Worm (Caenorhabditis elegans) whole organism, young adult: ENCODE results near the gene nspc-20.

ENCODE experiments used
- F57A8.1 ChIP-seq: fragments of 200-800 bp; sonication (Bioruptor generic); optimal IDR thresholded peaks from 2 replicates; lab custom pipeline; 2018; ENCODE audit warnings: mild to moderate bottlenecking, missing genetic modification characterization, moderate library complexity, missing compliant biosample characterization
- Y67H2A.10 ChIP-seq: fragments of 200-800 bp; sonication (Bioruptor generic); conservative IDR thresholded peaks from 2 replicates; pipeline ENCODE4 v1.3.6; 2022; ENCODE audit warnings: missing genetic modification reagents, missing genetic modification characterization, missing compliant biosample characterization
- attf-5 ChIP-seq: fragments of 200-800 bp; sonication (Bioruptor generic); optimal IDR thresholded peaks from 2 replicates; lab custom pipeline; 2018; ENCODE audit warnings: mild to moderate bottlenecking, missing genetic modification characterization, missing compliant biosample characterization
- bed-1 ChIP-seq: fragments of 200-800 bp; sonication (Bioruptor generic); IDR thresholded peaks from 2 replicates; pipeline ENCODE4 v1.3.6; 2022; ENCODE audit warnings: missing genetic modification reagents, missing genetic modification characterization, missing compliant biosample characterization
- cebp-1 ChIP-seq, 2 experiments: fragments of 200-800 bp in 1 of 2; sonication (Bioruptor generic) in 1 of 2; sonication (generic microtip) in 1 of 2; IDR thresholded peaks in 1 of 2; optimal IDR thresholded peaks in 1 of 2; 2 replicates each; pipeline versions ENCODE4 v1.3.6 to Lab custom; 2017 to 2022; ENCODE audit warnings: missing compliant biosample characterization in 2 of 2, missing genetic modification characterization in 2 of 2, mild to moderate bottlenecking in 1 of 2, missing genetic modification reagents in 1 of 2, moderate library complexity in 1 of 2
- mes-4 ChIP-seq: sonication (generic microtip); optimal IDR thresholded peaks from 2 replicates; lab custom pipeline; 2016; ENCODE audit warnings: missing genotype, missing genetic modification characterization, missing compliant biosample characterization
- nfya-1 ChIP-seq: sonication (generic microtip); optimal IDR thresholded peaks from 2 replicates; lab custom pipeline; 2017; ENCODE audit warnings: antibody characterized with exemption, missing compliant biosample characterization, missing genetic modification characterization, borderline replicate concordance; ENCODE audit not compliant: insufficient read depth
- nhr-90 ChIP-seq: sonication (generic microtip); optimal IDR thresholded peaks from 2 replicates; lab custom pipeline; 2016; ENCODE audit warnings: missing genotype, mild to moderate bottlenecking, missing genetic modification characterization, missing compliant biosample characterization
- pha-4 ChIP-seq: fragments of 150-350 bp; sonication (generic microtip); optimal IDR thresholded peaks from 2 replicates; lab custom pipeline; 2014; ENCODE audit warnings: missing biosample characterization, missing genetic modification reagents, missing genetic modification characterization
- rcor-1 ChIP-seq: fragments of 200-800 bp; sonication (Bioruptor generic); IDR thresholded peaks from 2 replicates; pipeline ENCODE4 v1.3.6; 2022; ENCODE audit warnings: missing genetic modification reagents, missing genetic modification characterization, missing compliant biosample characterization
- snpc-4 ChIP-seq, 5 experiments: fragments of 150-350 bp in 1 of 5; sonication (generic microtip) in 4 of 5; optimal IDR thresholded peaks; 2 replicates each; lab custom pipeline; 2014 to 2018; ENCODE audit warnings: missing genetic modification characterization in 5 of 5, missing biosample characterization in 3 of 5, antibody characterized with exemption in 2 of 5, mild to moderate bottlenecking in 2 of 5, missing compliant biosample characterization in 2 of 5, missing genotype in 2 of 5, moderate library complexity in 2 of 5, missing genetic modification reagents in 1 of 5
- tbp1 ChIP-seq: fragments of 200-800 bp; sonication (Bioruptor generic); optimal IDR thresholded peaks from 2 replicates; lab custom pipeline; 2018; ENCODE audit warnings: mild to moderate bottlenecking, missing genetic modification characterization, missing compliant biosample characterization
- xnd-1 ChIP-seq: sonication (generic microtip); optimal IDR thresholded peaks from 2 replicates; lab custom pipeline; 2016; ENCODE audit warnings: missing genotype, missing genetic modification reagents, missing genetic modification characterization, missing compliant biosample characterization

DNA sequence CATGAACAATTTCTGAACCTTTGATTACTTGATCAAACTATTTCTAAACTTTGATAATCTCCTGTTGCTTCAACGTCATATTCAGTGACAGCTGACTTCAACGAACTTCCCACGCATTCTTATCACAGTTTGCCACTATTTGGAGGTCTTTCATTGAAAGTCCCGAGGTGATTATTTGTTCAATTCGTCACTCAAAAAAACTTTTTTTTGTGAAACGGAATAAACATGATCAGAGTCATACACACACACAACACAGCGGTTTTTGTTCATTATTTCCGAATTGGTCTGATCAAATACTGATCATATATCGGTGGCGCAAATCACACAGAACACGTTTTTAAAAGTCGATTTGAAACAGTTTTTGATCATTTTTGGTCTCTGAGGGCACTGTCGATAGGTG is 26.4 kb upstream of the nspc-20 start:
- no peak for TF ChIP-seq xnd-1 (tag; lab: Kevin White, UChicago)
- no peak for TF ChIP-seq attf-5 (GFP tag; lab: Kevin White, UChicago)
- TF ChIP-seq mes-4 (tag; lab: Kevin White, UChicago), result no peak
- no peak for TF ChIP-seq pha-4 (tag; lab: Kevin White, UChicago)
- TF ChIP-seq tbp1 (GFP tag; lab: Kevin White, UChicago), result no peak
- TF ChIP-seq F57A8.1 (GFP tag; lab: Kevin White, UChicago), result no peak
- TF ChIP-seq Y67H2A.10 (GFP tag; lab: Robert Waterston, UW), result no peak
- no peak for TF ChIP-seq nhr-90
- no peak for TF ChIP-seq cebp-1 (GFP tag; IDR thresholded peaks at IDR 0.05; lab: Robert Waterston, UW)
- no peak for TF ChIP-seq cebp-1 (tag; optimal IDR thresholded peaks at IDR 0.05; lab: Kevin White, UChicago)
- no peak for TF ChIP-seq nfya-1 (tag; lab: Kevin White, UChicago)
- TF ChIP-seq snpc-4 (GFP tag; optimal IDR thresholded peaks at IDR 0.05; lab: Kevin White, UChicago), result no peak
- no peak for TF ChIP-seq snpc-4 (tag; optimal IDR thresholded peaks at IDR 0.05; lab: Kevin White, UChicago)
- no peak for TF ChIP-seq bed-1 (GFP tag; lab: Robert Waterston, UW)
- no peak for TF ChIP-seq rcor-1
